Fruit fly (Drosophila melanogaster) S2 (cell line): ENCODE data around the gene Antdh.

Source experiments
- CG8478 ChIP-seq: fragments of >200 bp; optimal IDR thresholded peaks from 2 replicates; lab custom pipeline; 2018
- CTCF ChIP-seq, 2 experiments: fragments of >200 bp; optimal IDR thresholded peaks; 2 replicates each; lab custom pipeline; 2018

The Antdh gene

DNA sequence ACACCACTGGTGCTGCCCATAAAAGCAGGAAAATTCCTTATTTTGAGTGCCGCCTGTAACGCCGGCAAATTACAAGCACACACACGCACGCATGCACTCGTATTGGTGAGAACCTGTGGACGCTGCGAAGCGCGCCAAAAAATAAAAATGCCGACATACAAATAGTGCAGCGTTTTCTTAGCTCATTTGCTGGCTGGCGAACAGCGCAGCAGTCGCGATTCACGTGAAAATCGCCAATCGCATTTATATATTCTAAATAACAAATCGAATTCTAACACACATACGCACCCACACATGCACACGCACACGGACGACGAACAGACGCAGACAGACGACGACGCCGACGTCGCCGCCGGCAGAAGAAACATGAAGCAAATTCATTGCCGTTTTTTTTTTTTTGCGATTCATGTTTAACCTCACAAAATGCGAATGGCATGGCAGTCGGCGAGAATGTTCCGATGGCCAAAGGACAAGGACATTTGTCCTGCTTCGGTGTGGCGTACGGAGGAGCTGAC is 21.2 kb downstream of the Antdh start:
- TF ChIP-seq CTCF (optimal IDR thresholded peaks at IDR 0.05; lab: Kevin White, UChicago), result no peak
- no peak for TF ChIP-seq CG8478 (lab: Kevin White, UChicago)

DNA sequence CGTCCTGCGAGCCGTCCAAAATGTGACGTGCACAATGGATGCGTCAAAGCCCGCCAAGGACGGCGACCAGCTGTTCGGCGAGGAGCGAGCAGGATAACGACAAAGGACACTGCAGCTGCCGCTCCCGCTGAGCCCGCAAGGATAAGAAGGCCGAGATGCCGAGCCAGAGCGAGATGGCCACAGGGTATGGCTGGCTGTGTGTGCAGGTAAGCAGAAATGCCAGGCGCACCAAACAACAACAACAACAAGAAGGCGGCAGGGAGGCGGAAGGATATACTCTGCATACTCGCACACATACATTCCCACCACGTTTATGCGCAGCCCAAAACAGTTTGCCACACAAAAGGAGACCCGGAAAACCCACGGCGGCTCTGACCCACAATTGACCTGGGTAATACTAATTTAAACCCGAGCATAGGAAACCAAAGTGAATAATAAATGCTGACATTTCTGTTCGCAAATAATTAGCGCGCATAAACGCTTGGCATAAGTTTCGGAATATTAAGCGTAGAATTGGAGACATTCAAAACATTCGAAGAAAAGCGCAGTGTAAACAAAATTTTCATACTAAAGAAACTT is 22.2 kb downstream of the Antdh start:
- TF ChIP-seq CTCF (optimal IDR thresholded peaks at IDR 0.05; lab: Kevin White, UChicago) (no peak), CG8478 (lab: Kevin White, UChicago) (no peak)

DNA sequence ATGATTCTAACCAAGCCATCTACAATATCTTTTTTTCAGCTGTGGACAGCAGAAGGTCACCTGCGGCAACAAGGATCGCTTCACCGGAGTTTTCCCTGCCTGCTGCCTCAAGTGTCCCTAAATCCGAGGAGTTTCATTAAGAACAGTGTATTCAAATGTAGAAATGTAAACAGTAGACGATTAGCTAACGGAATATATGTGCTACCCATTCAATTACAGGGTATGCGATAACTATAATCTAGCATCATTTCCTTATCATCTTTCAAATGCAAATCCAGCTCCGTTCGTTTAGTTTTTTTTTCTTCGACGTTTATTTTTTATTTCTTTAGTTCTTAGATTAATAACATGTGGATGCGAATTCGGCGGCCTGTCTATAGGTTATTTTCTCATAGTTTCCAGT is 24.3 kb downstream of the Antdh start:
- TF ChIP-seq CG8478 (lab: Kevin White, UChicago) (no peak), CTCF (optimal IDR thresholded peaks at IDR 0.05; lab: Kevin White, UChicago) (no peak)

DNA sequence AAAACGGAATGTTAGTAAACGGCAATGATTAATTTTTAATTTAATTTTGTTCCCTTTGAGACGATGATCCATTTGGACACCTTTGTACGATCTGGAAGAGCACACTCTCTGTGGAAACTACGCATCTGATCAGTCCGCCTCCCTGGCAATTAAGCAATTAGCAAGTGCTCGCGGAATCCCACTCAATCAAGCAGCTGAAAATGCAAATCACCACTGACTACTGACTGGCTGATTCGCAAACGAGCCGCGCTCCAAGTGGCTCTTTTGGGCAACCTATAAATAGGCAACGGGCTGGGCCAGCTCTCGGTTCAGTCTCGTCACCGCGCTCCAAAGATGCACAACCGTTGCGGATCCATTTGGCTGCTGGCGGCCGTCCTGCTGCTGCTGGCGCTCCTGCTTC is 25.0 kb downstream of the Antdh start, which contains the start of gene CG15201:
CG15201 (plus strand) TSS at position 301 of the 400 bp plus-strand sequence.
- TF ChIP-seq CTCF (optimal IDR thresholded peaks at IDR 0.05; lab: Kevin White, UChicago) (no peak), CG8478 (lab: Kevin White, UChicago) (no peak)

DNA sequence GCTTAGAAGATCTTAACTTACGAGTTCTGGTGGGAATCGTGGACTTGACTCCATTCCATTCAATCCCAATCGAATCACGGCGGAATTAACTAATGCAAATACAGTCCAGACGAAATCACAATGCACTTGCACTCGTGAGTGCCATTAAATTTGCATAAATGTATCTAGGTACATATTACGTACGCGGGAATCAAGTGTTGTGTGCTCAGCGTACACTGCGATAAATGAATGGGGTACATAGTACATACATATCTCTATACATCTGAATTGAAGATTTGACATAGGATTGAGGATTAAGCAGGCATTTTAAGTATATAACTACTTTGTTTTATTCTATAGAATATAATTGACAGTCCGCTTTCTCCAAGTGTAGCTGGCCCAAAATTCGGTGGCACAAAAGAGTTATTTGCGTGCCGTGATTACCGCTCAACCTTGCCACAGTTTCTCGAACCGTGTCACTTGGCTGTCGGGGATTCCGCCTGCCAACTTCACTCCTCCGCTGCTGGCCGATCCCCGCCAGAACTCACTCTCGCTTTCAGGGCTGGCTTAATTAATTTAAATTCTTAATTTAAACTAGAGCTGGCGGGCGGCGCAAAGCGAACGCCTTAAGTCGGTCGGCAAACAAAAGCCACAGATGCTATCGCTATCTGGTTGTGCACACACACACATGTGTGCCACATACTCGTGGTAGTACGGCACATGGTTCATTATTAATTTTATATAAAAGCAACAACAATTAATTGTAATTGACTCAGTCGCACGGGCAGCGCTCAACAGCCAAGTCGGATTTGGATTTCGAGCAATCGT is 26.9 kb downstream of the Antdh start, which contains the start of the genes CG15199 and CG15202:
CG15199 (minus strand) TSS at position 51 of the 807 bp plus-strand sequence.
CG15202 (plus strand) TSS at position 757 of the 807 bp plus-strand sequence.
- TF ChIP-seq CTCF (optimal IDR thresholded peaks at IDR 0.05; lab: Kevin White, UChicago), result no peak
- no peak for TF ChIP-seq CG8478 (lab: Kevin White, UChicago)

DNA sequence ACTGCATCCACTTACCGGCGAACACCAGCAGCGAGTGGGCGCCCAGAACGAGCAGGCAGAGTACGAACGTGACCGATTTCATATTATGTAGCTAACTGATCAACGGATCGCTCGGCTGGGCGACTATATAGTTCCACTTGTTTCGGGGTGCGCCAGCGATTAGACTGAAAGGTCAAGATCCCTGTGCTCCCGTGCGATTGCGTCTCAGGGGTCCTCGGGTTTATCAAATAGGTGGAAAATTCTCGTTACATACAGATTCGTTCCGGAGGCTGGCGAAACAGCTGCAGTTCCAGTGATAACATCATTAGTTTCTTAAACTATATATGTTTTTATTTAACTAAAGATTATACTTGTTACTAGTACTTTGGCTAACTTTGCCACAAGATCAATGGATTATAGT is 28.7 kb downstream of the Antdh start, which contains the start of gene ssp7:
ssp7 (minus strand) TSS at position 101 of the 400 bp plus-strand sequence.
- TF ChIP-seq CG8478 (lab: Kevin White, UChicago) (no peak), CTCF (optimal IDR thresholded peaks at IDR 0.05; lab: Kevin White, UChicago) (no peak)

DNA sequence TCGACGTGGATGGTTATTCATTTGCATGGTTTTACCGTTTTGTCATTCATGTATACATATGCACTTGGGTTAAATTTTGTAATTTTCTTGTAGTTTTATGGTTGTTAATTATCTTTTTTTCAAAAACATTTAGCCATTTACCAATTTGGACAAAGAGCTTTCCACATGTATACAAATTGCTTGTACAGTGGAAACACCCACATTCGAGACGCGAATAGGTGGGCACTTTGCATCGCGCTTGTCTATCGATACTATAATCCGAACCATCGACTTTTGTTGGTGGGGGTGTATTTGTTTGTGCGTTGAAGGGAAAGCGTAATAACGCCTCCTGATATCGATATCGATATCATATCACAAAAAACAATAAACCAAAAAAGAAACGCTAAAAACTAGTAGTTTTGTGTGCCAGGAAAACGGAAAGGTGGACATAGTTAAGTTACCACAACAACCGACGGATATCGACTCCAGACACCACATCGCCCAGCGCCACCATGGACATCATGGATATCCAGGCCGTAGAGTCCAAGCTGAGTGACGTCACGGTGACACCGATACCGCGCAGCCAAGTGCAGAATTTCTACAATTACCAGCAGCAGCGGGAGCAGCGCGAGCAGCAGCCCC is 31.2 kb downstream of the Antdh start, which contains the start of gene CDK2AP1:
CDK2AP1 (plus strand) TSS at position 294 of the 621 bp plus-strand sequence.
- TF ChIP-seq CTCF (optimal IDR thresholded peaks at IDR 0.05; lab: Kevin White, UChicago) (peak in 1 of 2 experiments; percentile 28), CG8478 (lab: Kevin White, UChicago) (no peak)

DNA sequence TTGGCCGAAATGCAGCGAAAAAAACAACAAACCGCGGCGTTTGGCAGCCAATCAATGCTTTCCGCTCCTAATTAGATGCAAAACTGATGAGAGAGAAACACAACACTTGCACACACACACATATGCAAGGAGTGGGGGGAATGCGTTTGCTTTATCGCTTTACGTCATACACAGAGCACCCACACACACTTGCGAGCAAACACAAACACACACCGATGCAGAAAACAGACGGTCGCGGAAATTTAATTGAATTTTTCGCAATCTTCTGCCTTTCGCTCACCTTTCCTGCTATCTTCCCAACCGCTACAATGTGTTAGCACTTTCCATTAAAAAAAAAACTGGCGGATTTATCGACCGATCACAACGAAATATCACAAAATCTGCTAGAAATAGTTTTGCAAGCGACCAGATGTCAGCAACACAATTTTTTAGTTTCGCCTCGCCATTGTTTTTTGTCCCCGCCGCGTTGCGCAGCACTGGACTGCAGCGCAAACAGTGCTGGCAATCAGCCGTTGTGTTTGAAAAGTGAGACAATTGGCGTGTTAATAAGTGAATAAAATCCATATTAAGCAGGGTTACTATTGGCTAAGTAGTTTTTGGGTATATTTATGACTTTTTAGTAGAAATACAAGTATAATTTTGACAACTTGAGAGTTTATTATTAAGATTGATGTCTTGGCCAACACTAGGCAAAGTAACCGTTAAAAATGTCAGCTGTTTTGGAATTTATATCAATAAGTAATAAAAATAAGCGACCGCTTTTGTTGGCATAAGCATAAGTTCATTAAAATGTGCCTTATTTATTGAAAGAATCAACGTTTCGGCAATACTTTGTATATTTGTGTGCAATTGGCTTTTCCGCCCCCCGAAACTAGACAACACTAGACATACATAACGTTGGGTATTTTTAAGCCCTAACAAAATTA is 32.0 kb downstream of the Antdh start, which contains the start of gene Klp10A:
Klp10A (minus strand) TSS at position 532 of the 926 bp plus-strand sequence.
- no peak for TF ChIP-seq CTCF (optimal IDR thresholded peaks at IDR 0.05; lab: Kevin White, UChicago)
- no peak for TF ChIP-seq CG8478 (lab: Kevin White, UChicago)

DNA sequence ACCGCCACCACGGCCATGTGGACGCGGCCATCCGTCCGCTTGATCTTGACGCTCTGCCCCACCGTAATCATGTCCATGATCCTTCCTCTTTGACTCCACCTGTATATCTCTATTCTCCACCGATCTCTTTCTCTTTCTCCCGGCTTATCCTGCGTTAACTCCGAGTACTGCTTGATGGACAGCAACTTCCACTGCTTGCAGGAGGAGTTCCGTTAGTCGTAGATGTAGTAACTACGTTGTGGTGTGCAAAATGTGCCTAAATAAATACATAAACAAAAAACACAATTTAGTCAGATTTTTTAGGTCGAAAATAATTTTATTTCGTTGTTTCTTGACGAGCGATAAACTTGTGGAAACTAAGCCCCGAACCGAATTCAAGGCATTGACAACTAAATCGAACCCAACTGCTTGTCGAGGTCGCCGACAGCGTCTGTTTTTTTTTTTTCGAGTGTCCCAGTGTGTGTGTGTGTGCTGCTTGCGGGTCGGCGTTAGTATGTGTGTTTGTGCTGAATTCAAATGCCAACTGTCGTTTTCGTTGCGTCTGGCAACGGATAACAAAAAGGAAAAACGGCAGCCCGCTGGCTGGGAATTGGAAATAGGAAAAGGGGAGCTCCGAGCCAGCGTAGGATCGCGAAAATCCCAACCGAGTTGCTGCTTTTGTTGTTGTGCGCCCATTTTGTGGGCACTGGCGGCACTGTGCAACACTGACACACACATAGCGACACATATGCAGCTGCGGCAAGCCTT is 32.8 kb downstream of the Antdh start:
- TF ChIP-seq CTCF (optimal IDR thresholded peaks at IDR 0.05; lab: Kevin White, UChicago) (no peak), CG8478 (lab: Kevin White, UChicago) (no peak)

DNA sequence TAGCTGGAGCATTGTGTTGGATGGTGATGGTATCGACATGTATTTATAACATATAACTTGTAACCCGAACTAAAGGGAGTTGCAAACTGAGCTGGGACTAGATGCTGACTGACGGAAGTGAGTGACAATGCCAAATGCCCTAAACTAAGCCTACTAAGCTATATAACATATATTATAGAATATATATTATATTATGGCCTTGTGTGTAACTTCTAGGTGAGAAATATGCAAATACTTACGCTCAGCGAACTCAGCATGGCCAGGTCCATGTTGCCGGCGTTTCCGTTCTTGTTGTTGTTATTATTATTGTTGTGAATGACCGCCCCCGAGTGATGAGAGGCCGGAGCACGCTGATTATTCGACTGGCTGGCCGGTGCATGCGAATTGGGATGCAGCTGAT is 36.5 kb downstream of the Antdh start, which contains the start of gene CG44385:
CG44385 (minus strand) TSS at position 101 of the 400 bp plus-strand sequence.
- TF ChIP-seq CTCF (optimal IDR thresholded peaks at IDR 0.05; lab: Kevin White, UChicago) (no peak), CG8478 (lab: Kevin White, UChicago) (no peak)

DNA sequence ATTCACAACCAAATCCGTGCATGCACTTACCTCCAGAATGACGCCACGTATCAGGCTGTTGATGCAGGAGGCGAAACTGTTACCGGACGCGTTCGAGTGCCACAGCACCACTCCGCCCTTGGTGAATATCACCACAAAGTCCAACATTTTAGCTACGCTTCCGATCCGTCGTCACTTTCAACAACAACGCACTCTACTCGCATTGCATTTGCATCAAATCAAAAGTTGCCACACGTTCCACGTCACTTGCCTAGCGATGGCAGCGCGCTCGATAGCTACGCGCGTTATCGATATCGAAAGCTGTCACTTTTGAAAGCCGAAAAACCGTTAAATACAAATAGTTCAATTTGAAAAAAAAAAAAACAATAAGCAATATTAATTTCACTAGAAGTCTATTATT is 40.0 kb downstream of the Antdh start, which contains the start of gene SrpRalpha:
SrpRalpha (minus strand) TSS at position 260 of the 400 bp plus-strand sequence.
- TF ChIP-seq CG8478 (lab: Kevin White, UChicago) (no peak), CTCF (optimal IDR thresholded peaks at IDR 0.05; lab: Kevin White, UChicago) (no peak)

DNA sequence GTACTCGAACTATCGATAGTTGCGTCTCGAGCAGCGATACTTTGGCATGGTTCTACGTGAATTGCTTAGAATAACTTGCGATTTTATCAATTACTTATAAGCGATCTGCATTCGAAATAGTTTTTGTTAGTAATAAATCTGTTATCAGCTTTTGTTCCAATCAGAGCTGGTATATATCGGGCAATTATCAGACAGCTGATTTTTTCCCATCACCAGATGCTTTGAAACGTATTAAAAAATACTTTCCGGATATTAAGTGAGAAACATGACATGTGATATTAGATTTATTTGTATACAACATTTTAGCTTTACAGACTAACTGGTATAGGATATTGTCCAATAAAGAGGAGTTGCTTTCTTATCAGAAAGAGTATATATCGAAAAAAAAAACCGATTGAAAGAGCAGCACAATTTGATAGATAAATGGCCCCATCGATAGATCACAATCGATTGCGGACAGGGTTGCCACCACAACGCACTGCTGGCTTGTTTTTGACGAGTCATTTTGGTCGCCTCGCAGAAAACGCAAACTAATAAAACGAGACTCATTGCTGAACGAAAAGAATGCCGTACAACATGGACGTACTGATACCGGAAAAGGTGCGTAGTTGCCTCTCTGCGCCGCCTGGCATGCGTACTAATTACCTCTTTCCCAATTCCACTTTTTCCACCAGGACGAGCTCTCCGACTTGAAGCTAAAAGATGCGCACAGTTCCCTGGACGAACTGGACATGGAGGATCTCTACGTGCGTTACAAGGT is 43.9 kb downstream of the Antdh start, which contains the start of gene Rpt3:
Rpt3 (plus strand) TSS at position 353 of the 760 bp plus-strand sequence.
- no peak for TF ChIP-seq CG8478 (lab: Kevin White, UChicago)
- no peak for TF ChIP-seq CTCF (optimal IDR thresholded peaks at IDR 0.05; lab: Kevin White, UChicago)
